Worm (Caenorhabditis elegans): Measurements from ENCODE around the gene chin-1.

chin-1 gene

DNA sequence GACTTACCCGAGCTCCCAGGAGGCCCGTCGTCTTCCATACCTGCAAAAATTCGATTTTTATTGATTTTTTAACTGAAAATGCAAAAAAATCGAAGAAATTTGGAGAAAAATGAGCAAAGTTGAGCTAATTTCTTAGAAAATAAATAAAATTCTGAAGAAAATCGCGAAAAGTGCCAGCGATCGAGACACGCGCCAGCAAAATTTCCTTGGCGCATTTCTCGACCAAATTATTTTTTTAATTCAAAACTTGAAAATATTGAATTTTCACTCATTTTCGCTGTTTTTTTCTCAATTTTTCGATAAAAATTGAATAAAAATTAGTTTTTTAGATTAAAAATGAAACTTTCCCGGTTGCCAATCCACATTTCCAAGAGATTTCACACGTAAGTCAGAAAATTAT lies at the start of gene chin-1, which contains the start of gene BE0003N10.1:
TSS of gene chin-1 (minus strand) at position 40 of the 400 bp plus-strand sequence.
TSS of gene BE0003N10.1 (plus strand) at position 320 of the 400 bp plus-strand sequence.
- TF ChIP-seq ceh-100 (GFP tag; IDR thresholded peaks at IDR 0.05): no peak
- no peak for TF ChIP-seq ztf-6 (GFP tag; IDR thresholded peaks at IDR 0.05)
- no peak for TF ChIP-seq nhr-179 (tag; optimal IDR thresholded peaks at IDR 0.05)
- peak in 1 of 3 experiments; percentile 35 for TF ChIP-seq lin-35 (GFP tag; optimal IDR thresholded peaks at IDR 0.05)
- peak; percentile 7 for TF ChIP-seq F23B12.7 (tag; optimal IDR thresholded peaks at IDR 0.05; ENCODE audit: insufficient read depth)
- TF ChIP-seq F57A8.1 (GFP tag; optimal IDR thresholded peaks at IDR 0.05): no peak
- TF ChIP-seq ceh-27 (GFP tag; optimal IDR thresholded peaks at IDR 0.05): no peak
- peak; percentile 41 for TF ChIP-seq F33H1.4 (GFP tag; IDR thresholded peaks at IDR 0.05)
- TF ChIP-seq ztf-18 (tag; optimal IDR thresholded peaks at IDR 0.05): peak; percentile 92
- TF ChIP-seq mcd-1 (GFP tag; IDR thresholded peaks at IDR 0.05): peak; percentile 72
- no peak for TF ChIP-seq cebp-1 (GFP tag; IDR thresholded peaks at IDR 0.05)
- peak; percentile 31 for TF ChIP-seq cebp-1 (tag; optimal IDR thresholded peaks at IDR 0.05)
- no peak for TF ChIP-seq ztf-26 (tag; optimal IDR thresholded peaks at IDR 0.05)

DNA sequence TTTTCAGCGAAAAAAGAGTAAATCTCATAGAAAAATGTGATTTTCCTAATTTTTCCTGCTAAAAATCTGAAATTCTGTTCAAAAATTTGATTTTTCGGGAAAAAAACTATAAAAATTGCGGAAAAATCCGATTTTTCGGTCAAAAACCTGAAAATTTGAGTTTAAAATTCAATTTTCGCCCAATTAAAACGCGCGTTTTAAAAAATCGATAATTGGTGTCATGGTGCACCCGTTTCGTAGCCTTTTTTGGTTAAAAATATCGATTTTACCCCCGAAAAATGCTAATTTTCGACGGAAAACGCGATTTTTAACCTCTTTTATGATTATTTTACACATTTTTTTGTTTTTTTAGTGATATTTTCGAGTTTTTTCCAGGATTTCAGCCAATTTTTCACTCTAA lies 48.0 kb upstream of the chin-1 start:
- TF ChIP-seq tlf-1 (GFP tag; optimal IDR thresholded peaks at IDR 0.05) (no peak), B0035.1 (tag; optimal IDR thresholded peaks at IDR 0.05) (no peak), bed-1 (GFP tag; IDR thresholded peaks at IDR 0.05) (no peak), egrh-3 (GFP tag; IDR thresholded peaks at IDR 0.05) (no peak), ceh-27 (GFP tag; optimal IDR thresholded peaks at IDR 0.05) (no peak), F57A8.1 (GFP tag; optimal IDR thresholded peaks at IDR 0.05) (no peak), zfh-2 (GFP tag; conservative IDR thresholded peaks at IDR 0.05) (no peak), nfyb-1 (GFP tag; IDR thresholded peaks at IDR 0.05) (no peak), ceh-91 (GFP tag; IDR thresholded peaks at IDR 0.05) (no peak), F22D6.2 (tag; optimal IDR thresholded peaks at IDR 0.05) (no peak), ztf-25 (GFP tag; IDR thresholded peaks at IDR 0.05) (no peak), Y53F4B.3 (GFP tag; IDR thresholded peaks at IDR 0.05) (no peak), ceh-100 (GFP tag; IDR thresholded peaks at IDR 0.05) (no peak)

DNA sequence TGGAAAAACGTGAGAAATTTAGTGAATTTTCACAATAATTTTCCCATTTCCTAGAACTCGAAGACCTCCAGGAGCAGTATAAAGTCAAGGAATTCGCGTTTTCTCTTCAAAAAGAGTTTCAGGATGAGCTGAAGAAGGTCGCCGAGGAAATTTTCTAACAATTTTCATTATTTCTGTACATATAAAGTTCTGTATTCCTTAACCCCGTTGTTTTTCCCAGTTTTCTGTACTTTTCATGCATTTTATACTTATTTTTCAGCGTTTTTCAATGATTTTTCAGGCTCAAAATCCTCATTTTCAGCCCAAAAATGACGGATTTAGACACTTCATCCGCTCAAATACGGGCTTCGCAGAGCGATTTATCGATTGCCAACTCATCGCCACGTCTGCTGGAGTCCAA lies 44.1 kb upstream of the chin-1 start, which contains the start of gene par-2:
TSS of gene par-2 (plus strand) at position 301 of the 400 bp plus-strand sequence.
- TF ChIP-seq chd-7 (tag; optimal IDR thresholded peaks at IDR 0.05): no peak

DNA sequence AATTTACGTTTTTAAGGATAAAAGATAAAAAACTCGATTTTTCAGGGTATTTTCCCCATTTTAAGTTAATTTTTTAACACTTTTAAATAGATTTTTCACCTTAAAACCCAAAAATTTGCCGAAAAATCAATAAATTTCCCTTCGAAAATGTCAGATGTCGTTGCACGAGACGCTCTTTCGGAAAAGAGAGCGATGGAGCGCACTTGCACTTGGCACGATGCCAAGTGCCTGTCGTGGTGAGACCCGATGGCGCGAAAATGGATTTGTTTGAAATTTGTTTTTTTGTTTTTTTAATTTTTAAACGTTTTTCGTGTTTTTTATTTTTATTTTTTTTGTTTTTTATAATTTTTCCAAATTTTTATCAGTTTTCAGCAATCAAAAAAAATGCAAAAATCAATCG lies 43.5 kb upstream of the chin-1 start, which contains the start of the genes rab-18 and kbp-4:
TSS of gene rab-18 (minus strand) at position 240 of the 400 bp plus-strand sequence.
TSS of gene kbp-4 (plus strand) at position 366 of the 400 bp plus-strand sequence.
- no peak for TF ChIP-seq sptf-2 (GFP tag; optimal IDR thresholded peaks at IDR 0.05)
- TF ChIP-seq dpff-1 (tag; optimal IDR thresholded peaks at IDR 0.05): no peak
- TF ChIP-seq egrh-3 (GFP tag; IDR thresholded peaks at IDR 0.05): peak; percentile 62
- TF ChIP-seq sdz-38 (tag; optimal IDR thresholded peaks at IDR 0.05): no peak
- peak; percentile 76 for TF ChIP-seq madf-8 (GFP tag; conservative IDR thresholded peaks at IDR 0.05)
- peak; percentile 58 for TF ChIP-seq nhr-80 (tag; optimal IDR thresholded peaks at IDR 0.05)
- no peak for TF ChIP-seq zim-3 (tag; optimal IDR thresholded peaks at IDR 0.05)
- 0 out of 2 replicates have a peak, but pooled peaks have one; percentile 48 for TF ChIP-seq ztf-6 (GFP tag; IDR thresholded peaks at IDR 0.05)
- TF ChIP-seq Y95B8A.8 (GFP tag; IDR thresholded peaks at IDR 0.05): peak; percentile 97
- peak; percentile 65 for TF ChIP-seq ceh-100 (GFP tag; IDR thresholded peaks at IDR 0.05)
- no peak for TF ChIP-seq lin-26 (GFP tag; IDR thresholded peaks at IDR 0.05)
- TF ChIP-seq efl-1 (GFP tag; optimal IDR thresholded peaks at IDR 0.05): peak; percentile 97
- TF ChIP-seq mes-4 (tag; optimal IDR thresholded peaks at IDR 0.05): no peak
- TF ChIP-seq die-1 (tag; optimal IDR thresholded peaks at IDR 0.05): no peak
- TF ChIP-seq him-1 (tag; optimal IDR thresholded peaks at IDR 0.05): no peak
- no peak for TF ChIP-seq lag-1 (GFP tag; IDR thresholded peaks at IDR 0.05)
- peak; percentile 69; the same call in 1 of the 2 replicates for TF ChIP-seq egl-44 (GFP tag; IDR thresholded peaks at IDR 0.05)
- no peak for TF ChIP-seq F55B11.4 (tag; optimal IDR thresholded peaks at IDR 0.05; ENCODE audit: borderline replicate concordance, insufficient read depth)
- TF ChIP-seq lsl-1 (GFP tag; optimal IDR thresholded peaks at IDR 0.05): peak; percentile 78
- TF ChIP-seq gei-17 (GFP tag; optimal IDR thresholded peaks at IDR 0.05): no peak
- no peak for TF ChIP-seq F22D6.2 (tag; optimal IDR thresholded peaks at IDR 0.05)
- TF ChIP-seq ZK185.1 (tag; optimal IDR thresholded peaks at IDR 0.05; ENCODE audit: poor library complexity, severe bottlenecking): no peak
- no peak for TF ChIP-seq T26A5.8 (tag; optimal IDR thresholded peaks at IDR 0.05)
- peak; percentile 60 for TF ChIP-seq unc-130 (GFP tag; optimal IDR thresholded peaks at IDR 0.05)

Measured in whole organism, young adult.